Fruit fly (Drosophila melanogaster) whole organism, embryonic: ENCODE data around the gene CG4313.

Experiments
- Atf3 ChIP-seq: fragments of 200-800 bp; sonication (Bioruptor generic); optimal IDR thresholded peaks from 3 replicates; lab custom pipeline; 2016; ENCODE audit warnings: missing biosample characterization, missing genetic modification characterization
- CG10267 ChIP-seq: fragments of 200-800 bp; sonication (Bioruptor generic); optimal IDR thresholded peaks from 2 replicates; lab custom pipeline; 2018; ENCODE audit warnings: missing biosample characterization, mild to moderate bottlenecking, missing genetic modification characterization, moderate library complexity
- CG10543 ChIP-seq: fragments of 200-800 bp; sonication (Bioruptor generic); optimal IDR thresholded peaks from 3 replicates; lab custom pipeline; 2017; ENCODE audit warnings: missing biosample characterization, mild to moderate bottlenecking, missing genetic modification characterization, moderate library complexity
- CG11696 ChIP-seq: fragments of 200-800 bp; sonication (Bioruptor generic); IDR thresholded peaks from 2 replicates; pipeline ENCODE4 v1.3.6; 2022; ENCODE audit warnings: missing biosample characterization, missing genetic modification characterization
- CG12769 ChIP-seq: fragments of 200-800 bp; sonication (Bioruptor generic); optimal IDR thresholded peaks from 2 replicates; lab custom pipeline; 2019; ENCODE audit warnings: missing biosample characterization, mild to moderate bottlenecking, missing genetic modification characterization, moderate library complexity
- CG14965 ChIP-seq: fragments of 200-800 bp; sonication (Bioruptor generic); optimal IDR thresholded peaks from 2 replicates; lab custom pipeline; 2016; ENCODE audit warnings: missing biosample characterization, missing genetic modification characterization, borderline replicate concordance
- CG17186 ChIP-seq: fragments of 200-800 bp; sonication (Bioruptor generic); optimal IDR thresholded peaks from 3 replicates; lab custom pipeline; 2017; ENCODE audit warnings: missing biosample characterization, missing genetic modification reagents, missing genetic modification characterization
- CG30020 ChIP-seq: fragments of 200-800 bp; optimal IDR thresholded peaks from 2 replicates; lab custom pipeline; 2019; ENCODE audit warnings: missing biosample characterization, mild to moderate bottlenecking, missing genetic modification characterization, moderate library complexity
- CG31365 ChIP-seq: fragments of 200-800 bp; sonication (Bioruptor generic); optimal IDR thresholded peaks from 2 replicates; lab custom pipeline; 2018; ENCODE audit warnings: missing biosample characterization, mild to moderate bottlenecking, missing genetic modification characterization
- CG33213 ChIP-seq: fragments of 200-800 bp; sonication (Bioruptor generic); optimal IDR thresholded peaks from 3 replicates; lab custom pipeline; 2016; ENCODE audit warnings: missing biosample characterization, missing genetic modification characterization
- CG3407 ChIP-seq: fragments of 200-800 bp; sonication (Bioruptor generic); optimal IDR thresholded peaks from 2 replicates; lab custom pipeline; 2018; ENCODE audit warnings: missing biosample characterization, mild to moderate bottlenecking, missing genetic modification characterization
- CG34224 ChIP-seq: fragments of 200-800 bp; sonication (Bioruptor generic); IDR thresholded peaks from 3 replicates; pipeline ENCODE4 v1.3.6; 2022; ENCODE audit warnings: missing biosample characterization, missing genetic modification characterization; ENCODE audit not compliant: partially characterized antibody
- CG4730 ChIP-seq: fragments of 200-800 bp; sonication (Bioruptor generic); IDR thresholded peaks from 2 replicates; pipeline ENCODE4 v1.3.6; 2022; ENCODE audit warnings: missing biosample characterization, missing genetic modification characterization
- CG6683 ChIP-seq: fragments of 200-800 bp; sonication (Bioruptor generic); optimal IDR thresholded peaks from 2 replicates; lab custom pipeline; 2017; ENCODE audit warnings: missing biosample characterization, mild to moderate bottlenecking, missing genetic modification characterization, missing genetic modification reagents
- CG6813 ChIP-seq: fragments of 200-800 bp; sonication (Bioruptor generic); optimal IDR thresholded peaks from 2 replicates; lab custom pipeline; 2017; ENCODE audit warnings: missing biosample characterization, missing genetic modification characterization, mild to moderate bottlenecking, moderate library complexity, missing genetic modification reagents
- CG7839 ChIP-seq: fragments of 200-800 bp; sonication (Bioruptor generic); optimal IDR thresholded peaks from 3 replicates; lab custom pipeline; 2018; ENCODE audit warnings: missing biosample characterization, mild to moderate bottlenecking, missing genetic modification characterization, moderate library complexity
- CG8388 ChIP-seq: fragments of 200-800 bp; sonication (Bioruptor generic); optimal IDR thresholded peaks from 2 replicates; lab custom pipeline; 2019; ENCODE audit warnings: missing biosample characterization, mild to moderate bottlenecking, missing genetic modification characterization, moderate library complexity
- CG8765 ChIP-seq: fragments of 200-800 bp; sonication (Bioruptor generic); IDR thresholded peaks from 2 replicates; pipeline ENCODE4 v1.3.6; 2022; ENCODE audit warnings: missing biosample characterization, missing genetic modification characterization
- CG9727 ChIP-seq: fragments of 200-800 bp; sonication (Bioruptor generic); optimal IDR thresholded peaks from 3 replicates; lab custom pipeline; 2017; ENCODE audit warnings: missing biosample characterization, mild to moderate bottlenecking, missing genetic modification characterization
- Dek ChIP-seq: fragments of 200-800 bp; sonication (Bioruptor generic); optimal IDR thresholded peaks from 3 replicates; lab custom pipeline; 2019; ENCODE audit warnings: missing biosample characterization, mild to moderate bottlenecking, missing genetic modification characterization, moderate library complexity
- Dll ChIP-seq: fragments of 200-800 bp; sonication (Bioruptor generic); IDR thresholded peaks from 4 replicates; pipeline ENCODE4 v1.3.6; 2022; ENCODE audit warnings: missing biosample characterization, missing genetic modification characterization; ENCODE audit not compliant: partially characterized antibody
- Ets65A ChIP-seq: fragments of 200-800 bp; sonication (Bioruptor generic); peaks from one replicate; lab custom pipeline; 2016; ENCODE audit warnings: missing biosample characterization, missing genetic modification characterization
- Ets97D ChIP-seq: fragments of 200-800 bp; sonication (Bioruptor generic); optimal IDR thresholded peaks from 3 replicates; lab custom pipeline; 2016; ENCODE audit warnings: missing biosample characterization, missing genetic modification characterization
- Fer3 ChIP-seq: fragments of 200-800 bp; sonication (Bioruptor generic); optimal IDR thresholded peaks from 2 replicates; lab custom pipeline; 2018; ENCODE audit warnings: missing biosample characterization, mild to moderate bottlenecking, missing genetic modification characterization, moderate library complexity
- HmgD ChIP-seq: fragments of 200-800 bp; sonication (Bioruptor generic); optimal IDR thresholded peaks from 3 replicates; lab custom pipeline; 2016; ENCODE audit warnings: missing biosample characterization, missing genetic modification characterization
- Meics ChIP-seq: fragments of 200-800 bp; sonication (Bioruptor generic); optimal IDR thresholded peaks from 2 replicates; lab custom pipeline; 2017; ENCODE audit warnings: missing biosample characterization, mild to moderate bottlenecking, missing genetic modification characterization
- Nf-YC ChIP-seq: fragments of 200-800 bp; optimal IDR thresholded peaks from 3 replicates; lab custom pipeline; 2019; ENCODE audit warnings: missing biosample characterization, mild to moderate bottlenecking, missing genetic modification characterization, moderate library complexity
- Pdp1 ChIP-seq, 2 experiments: fragments of 200-800 bp; sonication (Bioruptor generic); optimal IDR thresholded peaks; 3 replicates each; lab custom pipeline; 2016; ENCODE audit warnings: missing biosample characterization in 2 of 2, missing genetic modification characterization in 2 of 2, mild to moderate bottlenecking in 1 of 2, moderate library complexity in 1 of 2
- Poxn ChIP-seq: fragments of 200-800 bp; sonication (Bioruptor generic); IDR thresholded peaks from 2 replicates; pipeline ENCODE4 v1.3.6; 2022; ENCODE audit warnings: missing biosample characterization, missing genetic modification characterization
- Ptx1 ChIP-seq: fragments of 200-800 bp; sonication (Bioruptor generic); IDR thresholded peaks from 2 replicates; pipeline ENCODE4 v1.3.6; 2022; ENCODE audit warnings: missing biosample characterization, missing genetic modification characterization
- YL-1 ChIP-seq: fragments of 200-800 bp; sonication (Bioruptor generic); optimal IDR thresholded peaks from 3 replicates; lab custom pipeline; 2017; ENCODE audit warnings: missing biosample characterization, mild to moderate bottlenecking, missing genetic modification characterization
- chn ChIP-seq: fragments of 200-800 bp; sonication (Bioruptor generic); optimal IDR thresholded peaks from 2 replicates; lab custom pipeline; 2016; ENCODE audit warnings: missing biosample characterization, missing genetic modification characterization
- corto ChIP-seq: fragments of 200-800 bp; sonication (Bioruptor generic); optimal IDR thresholded peaks from 2 replicates; lab custom pipeline; 2016; ENCODE audit warnings: missing biosample characterization, mild to moderate bottlenecking, missing genetic modification characterization, moderate library complexity
- crp ChIP-seq, 2 experiments: fragments of 200-800 bp; sonication (Bioruptor generic); optimal IDR thresholded peaks; 2 replicates in 1 of 2; 3 replicates in 1 of 2; lab custom pipeline; 2017; ENCODE audit warnings: missing biosample characterization in 2 of 2, missing genetic modification characterization in 2 of 2, mild to moderate bottlenecking in 1 of 2, moderate library complexity in 1 of 2
- dysf ChIP-seq: fragments of 200-800 bp; sonication (Bioruptor generic); IDR thresholded peaks from 3 replicates; pipeline ENCODE4 v1.3.6; 2022; ENCODE audit warnings: missing biosample characterization, missing genetic modification characterization
- eve ChIP-seq, 2 experiments: fragments of >200 bp; optimal IDR thresholded peaks; 2 replicates each; lab custom pipeline; 2017; ENCODE audit warnings: missing biosample characterization in 2 of 2, missing genetic modification characterization in 2 of 2
- fd64A ChIP-seq: fragments of 200-800 bp; sonication (Bioruptor generic); optimal IDR thresholded peaks from 3 replicates; lab custom pipeline; 2018; ENCODE audit warnings: missing biosample characterization, mild to moderate bottlenecking, missing genetic modification characterization
- ftz-f1 ChIP-seq: fragments of 200-800 bp; sonication (Bioruptor generic); optimal IDR thresholded peaks from 2 replicates; lab custom pipeline; 2016; ENCODE audit warnings: missing biosample characterization, missing genetic modification characterization
- fu2 ChIP-seq: fragments of 200-800 bp; sonication (Bioruptor generic); optimal IDR thresholded peaks from 2 replicates; lab custom pipeline; 2016; ENCODE audit warnings: missing biosample characterization, missing genetic modification characterization
- gce ChIP-seq: fragments of 200-800 bp; sonication (Bioruptor generic); IDR thresholded peaks from 3 replicates; pipeline ENCODE4 v1.3.6; 2022; ENCODE audit warnings: missing biosample characterization, missing genetic modification characterization
- gsb-n ChIP-seq: fragments of 200-800 bp; sonication (Bioruptor generic); optimal IDR thresholded peaks from 3 replicates; lab custom pipeline; 2018; ENCODE audit warnings: missing biosample characterization, mild to moderate bottlenecking, missing genetic modification characterization
- ham ChIP-seq: fragments of 200-800 bp; sonication (Bioruptor generic); IDR thresholded peaks from 2 replicates; pipeline ENCODE4 v1.3.6; 2022; ENCODE audit warnings: missing biosample characterization, missing genetic modification characterization
- jing ChIP-seq: fragments of 200-800 bp; sonication (Bioruptor generic); optimal IDR thresholded peaks from 2 replicates; lab custom pipeline; 2018; ENCODE audit warnings: missing biosample characterization, mild to moderate bottlenecking, missing genetic modification characterization
- lbe ChIP-seq: fragments of 200-800 bp; sonication (Bioruptor generic); optimal IDR thresholded peaks from 2 replicates; lab custom pipeline; 2016; ENCODE audit warnings: missing biosample characterization, mild to moderate bottlenecking, missing genetic modification characterization
- otp ChIP-seq: fragments of 200-800 bp; sonication (Bioruptor generic); IDR thresholded peaks from 3 replicates; pipeline ENCODE4, ENCODE4 v1.3.6; 2022; ENCODE audit warnings: missing biosample characterization, missing genetic modification characterization
- pfk ChIP-seq: fragments of 200-800 bp; sonication (Bioruptor generic); optimal IDR thresholded peaks from 2 replicates; lab custom pipeline; 2018; ENCODE audit warnings: missing biosample characterization, mild to moderate bottlenecking, missing genetic modification characterization, moderate library complexity
- sob ChIP-seq: fragments of 200-800 bp; sonication (Bioruptor generic); IDR thresholded peaks from 2 replicates; pipeline ENCODE4 v1.3.6; 2022; ENCODE audit warnings: missing biosample characterization, missing genetic modification characterization
- tio ChIP-seq: fragments of 200-800 bp; sonication (Bioruptor generic); optimal IDR thresholded peaks from 2 replicates; lab custom pipeline; 2017; ENCODE audit warnings: missing biosample characterization, missing genetic modification characterization, inconsistent platforms
- ttk ChIP-seq: fragments of 200-800 bp; sonication (Bioruptor generic); IDR thresholded peaks from 2 replicates; pipeline ENCODE4 v2.1.2; 2022; ENCODE audit warnings: missing biosample characterization, missing genetic modification characterization
- zfh1 ChIP-seq: fragments of 200-800 bp; sonication (Bioruptor generic); IDR thresholded peaks from 3 replicates; pipeline ENCODE4 v1.3.6; 2022; ENCODE audit warnings: missing biosample characterization, missing genetic modification characterization

Gene CG4313

DNA sequence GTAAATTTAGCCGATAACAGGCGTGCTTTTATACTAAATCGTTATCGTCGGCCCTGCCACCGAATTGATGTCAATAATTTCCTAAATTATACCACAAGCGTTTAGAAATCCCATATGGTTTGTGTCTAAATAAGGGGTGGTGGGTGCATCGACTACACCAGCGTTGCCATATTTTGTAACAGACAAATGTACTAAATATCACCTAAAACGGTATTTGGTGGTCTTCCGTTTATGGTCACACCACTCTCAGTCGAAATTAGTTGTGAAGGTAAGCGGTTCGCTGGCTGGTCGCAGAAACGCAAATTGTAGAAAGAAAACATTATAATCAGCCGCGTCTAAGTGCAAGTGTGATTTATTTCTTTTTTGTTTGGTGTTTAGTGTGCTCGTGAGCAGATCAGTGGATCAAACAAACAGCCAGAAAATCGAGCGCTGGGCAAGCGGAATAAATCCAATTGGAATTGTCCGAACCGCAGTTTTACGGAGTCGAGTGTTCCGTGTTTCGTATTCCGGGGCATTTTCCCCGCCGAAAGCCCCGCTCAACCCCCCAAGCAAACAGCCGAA lies 38.8 kb downstream of the CG4313 start, which contains the start of the genes CG16903 and Unc-76 (continued):
- TF ChIP-seq CG6683 (no peak), CG31365 (tag; lab: Kevin White, UChicago) (peak; percentile 37), gsb-n (tag; lab: Kevin White, UChicago) (peak; percentile 72), CG7839 (tag; lab: Kevin White, UChicago) (peak; percentile 20), Dll (peak; percentile 40; the same call in 2 of the 4 replicates), pfk (GFP tag; lab: Kevin White, UChicago) (peak; percentile 64), fd64A (peak; percentile 31), zfh1 (peak; percentile 46; the same call in 1 of the 3 replicates), CG34224 (GFP tag; lab: Robert Waterston, UW) (no peak), dysf (GFP tag; lab: Robert Waterston, UW) (no peak), Ptx1 (no peak), CG14965 (GFP tag; lab: Kevin White, UChicago) (no peak), Pdp1 (GFP tag; optimal IDR thresholded peaks at IDR 0.05; lab: Kevin White, UChicago) (peak in 1 of 2 experiments; percentile 68), CG8388 (GFP tag; lab: Kevin White, UChicago) (no peak), Ets65A (GFP tag; lab: Kevin White, UChicago) (peak; percentile 88), ham (GFP tag; lab: Robert Waterston, UW) (no peak), HmgD (GFP tag; lab: Kevin White, UChicago) (peak; percentile 66), ttk (GFP tag; lab: Robert Waterston, UW) (peak; percentile 22; the same call in 1 of the 2 replicates), CG12769 (tag; lab: Kevin White, UChicago) (peak; percentile 78), Poxn (GFP tag; lab: Robert Waterston, UW) (no peak), ftz-f1 (peak; percentile 70), lbe (GFP tag; lab: Kevin White, UChicago) (no peak), Atf3 (GFP tag; lab: Kevin White, UChicago) (no peak), YL-1 (peak; percentile 73), CG3407 (GFP tag; lab: Kevin White, UChicago) (no peak), otp (GFP tag; lab: Robert Waterston, UW) (no peak), CG30020 (tag; lab: Kevin White, UChicago) (peak; percentile 15), CG6813 (GFP tag; lab: Kevin White, UChicago) (peak; percentile 13), corto (GFP tag; lab: Kevin White, UChicago) (no peak), sob (GFP tag; lab: Robert Waterston, UW) (peak; percentile 71), CG10543 (GFP tag; lab: Kevin White, UChicago) (peak; percentile 55), Nf-YC (tag; lab: Kevin White, UChicago) (peak; percentile 60), chn (GFP tag; lab: Kevin White, UChicago) (no peak), Ets97D (peak; percentile 95), eve (GFP tag; optimal IDR thresholded peaks at IDR 0.05; lab: Kevin White, UChicago) (no peak), CG11696 (GFP tag; lab: Robert Waterston, UW) (no peak), CG17186 (peak; percentile 28), Dek (tag; lab: Kevin White, UChicago) (peak; percentile 65), CG33213 (GFP tag; lab: Kevin White, UChicago) (peak; percentile 91), gce (GFP tag; lab: Robert Waterston, UW) (no peak), CG9727 (peak; percentile 7), fu2 (GFP tag; lab: Kevin White, UChicago) (peak; percentile 6), jing (GFP tag; lab: Kevin White, UChicago) (no peak), CG4730 (no peak), Fer3 (no peak), CG8765 (GFP tag; lab: Robert Waterston, UW) (no peak), CG10267 (peak; percentile 81), crp (GFP tag; optimal IDR thresholded peaks at IDR 0.05; lab: Kevin White, UChicago) (peak in 1 of 2 experiments; percentile 32), tio (GFP tag; lab: Kevin White, UChicago) (no peak), Meics (GFP tag; lab: Kevin White, UChicago) (peak; percentile 34)
